Fruit fly (Drosophila melanogaster) whole organism, embryonic: ENCODE data around the gene lectin-30A.
A peak's percentile ranks its signal among the peaks of the same experiment; 100 is the strongest.

Experiments used
- BEAF-32 ChIP-seq: fragments of 200-800 bp; sonication (Bioruptor generic); optimal IDR thresholded peaks from 3 replicates; lab custom pipeline; 2017; ENCODE audit warnings: missing biosample characterization, missing genetic modification characterization, mild to moderate bottlenecking, moderate library complexity, missing genetic modification reagents
- Bteb2 ChIP-seq: fragments of 200-800 bp; sonication (Bioruptor generic); optimal IDR thresholded peaks from 2 replicates; lab custom pipeline; 2016; ENCODE audit warnings: missing biosample characterization, missing genetic modification characterization
- CG10959 ChIP-seq: fragments of 200-800 bp; sonication (Bioruptor generic); IDR thresholded peaks from 2 replicates; pipeline ENCODE4 v1.3.6; 2022; ENCODE audit warnings: missing biosample characterization, missing genetic modification characterization
- CG11696 ChIP-seq: fragments of 200-800 bp; sonication (Bioruptor generic); IDR thresholded peaks from 2 replicates; pipeline ENCODE4 v1.3.6; 2022; ENCODE audit warnings: missing biosample characterization, missing genetic modification characterization
- CG12071 ChIP-seq: fragments of 200-800 bp; sonication (Bioruptor generic); optimal IDR thresholded peaks from 3 replicates; lab custom pipeline; 2018; ENCODE audit warnings: missing biosample characterization, mild to moderate bottlenecking, missing genetic modification characterization
- CG14050 ChIP-seq: fragments of 200-800 bp; sonication (Bioruptor generic); IDR thresholded peaks from 3 replicates; pipeline ENCODE4 v1.3.6; 2022; ENCODE audit warnings: missing biosample characterization, missing genetic modification characterization
- CG1529 ChIP-seq: fragments of 200-800 bp; sonication (Bioruptor generic); optimal IDR thresholded peaks from 3 replicates; lab custom pipeline; 2018; ENCODE audit warnings: missing biosample characterization, missing genetic modification characterization
- CG15479 ChIP-seq: fragments of 200-800 bp; sonication (Bioruptor generic); optimal IDR thresholded peaks from 3 replicates; lab custom pipeline; 2019; ENCODE audit warnings: missing biosample characterization, mild to moderate bottlenecking, missing genetic modification characterization, moderate library complexity
- CG1603 ChIP-seq: fragments of 200-800 bp; sonication (Bioruptor generic); optimal IDR thresholded peaks from 2 replicates; lab custom pipeline; 2019; ENCODE audit warnings: missing biosample characterization, mild to moderate bottlenecking, missing genetic modification characterization, moderate library complexity
- CG17912 ChIP-seq: fragments of 200-800 bp; sonication (Bioruptor generic); optimal IDR thresholded peaks from 2 replicates; lab custom pipeline; 2018; ENCODE audit warnings: missing biosample characterization, mild to moderate bottlenecking, missing genetic modification characterization
- CG18011 ChIP-seq: fragments of 200-800 bp; sonication (Bioruptor generic); optimal IDR thresholded peaks from 2 replicates; lab custom pipeline; 2017; ENCODE audit warnings: missing biosample characterization, missing genetic modification characterization, mild to moderate bottlenecking, moderate library complexity, missing genotype
- CG18262 ChIP-seq: fragments of 200-800 bp; optimal IDR thresholded peaks from 3 replicates; lab custom pipeline; 2019; ENCODE audit warnings: missing biosample characterization, mild to moderate bottlenecking, missing genetic modification characterization, moderate library complexity
- CG1832 ChIP-seq: fragments of 200-800 bp; sonication (Bioruptor generic); optimal IDR thresholded peaks from 2 replicates; lab custom pipeline; 2017; ENCODE audit warnings: missing biosample characterization, mild to moderate bottlenecking, missing genetic modification characterization, inconsistent platforms
- CG2120 ChIP-seq: fragments of 200-800 bp; sonication (Bioruptor generic); optimal IDR thresholded peaks from 3 replicates; lab custom pipeline; 2016; ENCODE audit warnings: missing biosample characterization, missing genetic modification characterization
- CG2875 ChIP-seq: fragments of 200-800 bp; sonication (Bioruptor generic); optimal IDR thresholded peaks from 2 replicates; lab custom pipeline; 2017; ENCODE audit warnings: missing biosample characterization, mild to moderate bottlenecking, missing genetic modification characterization, missing genetic modification reagents
- CG30403 ChIP-seq: fragments of 200-800 bp; sonication (Bioruptor generic); optimal IDR thresholded peaks from 3 replicates; lab custom pipeline; 2016; ENCODE audit warnings: missing biosample characterization, missing genetic modification characterization
- CG32772 ChIP-seq: fragments of 200-800 bp; sonication (Bioruptor generic); IDR thresholded peaks from 2 replicates; pipeline ENCODE4 v1.3.6; 2022; ENCODE audit warnings: missing biosample characterization, missing genetic modification characterization
- CG43689 ChIP-seq: fragments of 200-800 bp; sonication (Bioruptor generic); IDR thresholded peaks from 2 replicates; pipeline ENCODE4 v1.3.6; 2022; ENCODE audit warnings: missing biosample characterization, missing genetic modification characterization
- CG5245 ChIP-seq: fragments of 200-800 bp; sonication (Bioruptor generic); optimal IDR thresholded peaks from 3 replicates; lab custom pipeline; 2016; ENCODE audit warnings: missing biosample characterization, missing genetic modification characterization
- CG6254 ChIP-seq: fragments of 200-800 bp; sonication (Bioruptor generic); optimal IDR thresholded peaks from 3 replicates; lab custom pipeline; 2017; ENCODE audit warnings: mild to moderate bottlenecking, missing biosample characterization, missing genetic modification reagents, missing genetic modification characterization
- CG6791 ChIP-seq: fragments of 200-800 bp; sonication (Bioruptor generic); IDR thresholded peaks from 3 replicates; pipeline ENCODE4 v1.3.6; 2022; ENCODE audit warnings: missing biosample characterization, missing genetic modification characterization; ENCODE audit not compliant: partially characterized antibody
- CG8359 ChIP-seq: fragments of 200-800 bp; sonication (Bioruptor generic); optimal IDR thresholded peaks from 2 replicates; lab custom pipeline; 2017; ENCODE audit warnings: missing biosample characterization, mild to moderate bottlenecking, missing genetic modification characterization, borderline replicate concordance
- CG8765 ChIP-seq: fragments of 200-800 bp; sonication (Bioruptor generic); IDR thresholded peaks from 2 replicates; pipeline ENCODE4 v1.3.6; 2022; ENCODE audit warnings: missing biosample characterization, missing genetic modification characterization
- Dbx ChIP-seq: fragments of 200-800 bp; sonication (Bioruptor generic); IDR thresholded peaks from 3 replicates; pipeline ENCODE4 v1.3.6; 2022; ENCODE audit warnings: missing biosample characterization, missing genetic modification characterization
- Dek ChIP-seq: fragments of 200-800 bp; sonication (Bioruptor generic); optimal IDR thresholded peaks from 3 replicates; lab custom pipeline; 2019; ENCODE audit warnings: missing biosample characterization, mild to moderate bottlenecking, missing genetic modification characterization, moderate library complexity
- Fer3 ChIP-seq: fragments of 200-800 bp; sonication (Bioruptor generic); optimal IDR thresholded peaks from 2 replicates; lab custom pipeline; 2018; ENCODE audit warnings: missing biosample characterization, mild to moderate bottlenecking, missing genetic modification characterization, moderate library complexity
- HLH4C ChIP-seq: fragments of 200-800 bp; sonication (Bioruptor generic); IDR thresholded peaks from 3 replicates; pipeline ENCODE4 v1.3.6; 2022; ENCODE audit warnings: missing biosample characterization, missing genetic modification characterization; ENCODE audit not compliant: partially characterized antibody
- Hey ChIP-seq: fragments of 200-800 bp; sonication (Bioruptor generic); optimal IDR thresholded peaks from 3 replicates; lab custom pipeline; 2018; ENCODE audit warnings: missing biosample characterization, mild to moderate bottlenecking, missing genetic modification characterization
- Oli ChIP-seq: fragments of 200-800 bp; sonication (Bioruptor generic); optimal IDR thresholded peaks from 2 replicates; lab custom pipeline; 2018; ENCODE audit warnings: missing biosample characterization, mild to moderate bottlenecking, missing genetic modification characterization, moderate library complexity
- Opbp ChIP-seq: fragments of 200-800 bp; sonication (Bioruptor generic); IDR thresholded peaks from 3 replicates; pipeline ENCODE4 v1.3.6; 2022; ENCODE audit warnings: missing biosample characterization, missing genetic modification characterization; ENCODE audit not compliant: partially characterized antibody
- PHDP ChIP-seq: fragments of 200-800 bp; sonication (Bioruptor generic); optimal IDR thresholded peaks from 3 replicates; lab custom pipeline; 2018; ENCODE audit warnings: missing biosample characterization, mild to moderate bottlenecking, missing genetic modification characterization, moderate library complexity
- Pdp1 ChIP-seq, 2 experiments: fragments of 200-800 bp; sonication (Bioruptor generic); optimal IDR thresholded peaks; 3 replicates each; lab custom pipeline; 2016; ENCODE audit warnings: missing biosample characterization in 2 of 2, missing genetic modification characterization in 2 of 2, mild to moderate bottlenecking in 1 of 2, moderate library complexity in 1 of 2
- Scr ChIP-seq: fragments of 200-800 bp; sonication (Bioruptor generic); IDR thresholded peaks from 2 replicates; pipeline ENCODE4 v1.3.6; 2022; ENCODE audit warnings: missing biosample characterization, missing genetic modification characterization; ENCODE audit not compliant: partially characterized antibody
- Sox102F ChIP-seq: fragments of 200-800 bp; sonication (Bioruptor generic); optimal IDR thresholded peaks from 2 replicates; lab custom pipeline; 2018; ENCODE audit warnings: missing biosample characterization, mild to moderate bottlenecking, missing genetic modification characterization, moderate library complexity
- Spps ChIP-seq: fragments of 200-800 bp; sonication (Bioruptor generic); optimal IDR thresholded peaks from 2 replicates; lab custom pipeline; 2018; ENCODE audit warnings: missing biosample characterization, mild to moderate bottlenecking, missing genetic modification characterization
- TFAM ChIP-seq: fragments of 200-800 bp; sonication (Bioruptor generic); optimal IDR thresholded peaks from 2 replicates; lab custom pipeline; 2017; ENCODE audit warnings: missing biosample characterization, missing genetic modification characterization, inconsistent platforms
- Vsx1 ChIP-seq: fragments of 200-800 bp; sonication (Bioruptor generic); optimal IDR thresholded peaks from 2 replicates; lab custom pipeline; 2017; ENCODE audit warnings: missing biosample characterization, mild to moderate bottlenecking, missing genetic modification characterization, missing genetic modification reagents
- corto ChIP-seq: fragments of 200-800 bp; sonication (Bioruptor generic); optimal IDR thresholded peaks from 2 replicates; lab custom pipeline; 2016; ENCODE audit warnings: missing biosample characterization, mild to moderate bottlenecking, missing genetic modification characterization, moderate library complexity
- gro ChIP-seq: fragments of 200-800 bp; sonication (Bioruptor generic); optimal IDR thresholded peaks from 2 replicates; lab custom pipeline; 2016; ENCODE audit warnings: missing biosample characterization, missing genetic modification characterization
- lmd ChIP-seq: fragments of 200-800 bp; sonication (Bioruptor generic); IDR thresholded peaks from 2 replicates; pipeline ENCODE4 v1.3.6; 2022; ENCODE audit warnings: missing biosample characterization, missing genetic modification characterization
- phol ChIP-seq: fragments of 200-800 bp; sonication (Bioruptor generic); optimal IDR thresholded peaks from 3 replicates; lab custom pipeline; 2018; ENCODE audit warnings: missing biosample characterization, mild to moderate bottlenecking, missing genetic modification characterization, moderate library complexity
- slp2 ChIP-seq: fragments of 200-800 bp; sonication (Bioruptor generic); optimal IDR thresholded peaks from 2 replicates; lab custom pipeline; 2016; ENCODE audit warnings: missing biosample characterization, missing genetic modification characterization
- tin ChIP-seq: fragments of 200-800 bp; sonication (Bioruptor generic); optimal IDR thresholded peaks from 3 replicates; lab custom pipeline; 2016; ENCODE audit warnings: missing biosample characterization, missing genetic modification characterization
- tio ChIP-seq: fragments of 200-800 bp; sonication (Bioruptor generic); optimal IDR thresholded peaks from 2 replicates; lab custom pipeline; 2017; ENCODE audit warnings: missing biosample characterization, missing genetic modification characterization, inconsistent platforms
- tna ChIP-seq: fragments of 200-800 bp; sonication (Bioruptor generic); IDR thresholded peaks from 2 replicates; pipeline ENCODE4 v1.3.6; 2022; ENCODE audit warnings: missing biosample characterization, missing genetic modification characterization; ENCODE audit not compliant: partially characterized antibody
- toy ChIP-seq: fragments of 200-800 bp; sonication (Bioruptor generic); IDR thresholded peaks from 2 replicates; pipeline ENCODE4 v1.3.6; 2022; ENCODE audit warnings: missing biosample characterization, missing genetic modification characterization
- yki ChIP-seq: fragments of >200 bp; optimal IDR thresholded peaks from 3 replicates; lab custom pipeline; 2018
- zf30C ChIP-seq: fragments of 200-800 bp; sonication (Bioruptor generic); optimal IDR thresholded peaks from 3 replicates; lab custom pipeline; 2018; ENCODE audit warnings: missing biosample characterization, mild to moderate bottlenecking, missing genetic modification characterization

The lectin-30A gene

DNA sequence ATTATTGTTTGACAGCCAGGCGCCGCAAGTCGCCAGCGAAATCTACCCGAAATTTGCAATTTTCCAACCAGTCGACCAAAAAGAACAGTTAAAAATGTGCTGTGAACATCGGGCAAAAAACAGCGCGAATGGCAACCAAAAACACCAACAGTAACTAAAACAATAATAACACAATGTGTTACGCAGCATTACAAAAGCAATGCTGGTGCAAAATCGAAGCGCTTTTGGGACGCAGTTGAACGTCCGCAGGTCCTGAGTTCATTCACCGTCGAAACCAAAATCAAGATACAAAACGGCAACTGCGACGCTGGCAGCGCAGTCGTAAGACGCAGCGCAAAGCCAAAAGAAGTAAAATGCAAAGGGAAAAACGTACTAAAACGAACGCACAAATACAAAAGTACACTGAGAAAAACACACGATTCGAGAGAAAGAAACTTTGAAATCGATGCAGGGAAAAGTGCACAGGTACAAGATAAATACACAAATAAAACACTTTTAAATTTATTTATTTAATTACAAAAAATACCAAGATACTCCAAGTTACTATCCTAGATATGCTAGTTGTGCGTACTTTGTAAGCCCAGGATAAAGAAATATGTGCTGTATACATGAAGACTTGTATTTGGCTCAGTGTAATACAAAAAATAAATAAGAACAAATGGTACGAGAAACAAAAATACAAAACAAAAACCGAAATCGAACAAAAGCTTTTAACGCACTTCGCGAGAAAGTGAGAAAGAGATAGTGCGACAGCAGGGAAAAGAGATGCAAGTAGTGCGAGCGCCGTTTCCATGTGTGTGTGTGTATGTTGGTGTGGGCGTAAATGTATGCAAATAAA is 43.6 kb downstream of the lectin-30A start (continued):
- TF ChIP-seq CG6254 (peak; percentile 54), CG17912 (no peak), Scr (GFP tag; lab: Robert Waterston, UW) (no peak), Hey (tag; lab: Kevin White, UChicago) (no peak), CG1529 (GFP tag; lab: Kevin White, UChicago) (peak; percentile 40), CG18262 (peak; percentile 68), Dek (tag; lab: Kevin White, UChicago) (peak; percentile 40), yki (lab: Kevin White, UChicago) (no peak), Oli (peak; percentile 76), slp2 (GFP tag; lab: Kevin White, UChicago) (peak; percentile 11), CG6791 (no peak), HLH4C (GFP tag; lab: Robert Waterston, UW) (no peak), Sox102F (GFP tag; lab: Kevin White, UChicago) (peak; percentile 78), CG30403 (GFP tag; lab: Kevin White, UChicago) (peak; percentile 73), BEAF-32 (GFP tag; lab: Kevin White, UChicago) (no peak), Fer3 (tag; lab: Kevin White, UChicago) (peak; percentile 53), Bteb2 (GFP tag; lab: Kevin White, UChicago) (peak; percentile 42), PHDP (tag; lab: Kevin White, UChicago) (peak; percentile 72), Vsx1 (GFP tag; lab: Kevin White, UChicago) (peak; percentile 30), Dbx (GFP tag; lab: Robert Waterston, UW) (0 out of 3 replicates have a peak, but pooled peaks have one; percentile 26), CG11696 (0 out of 2 replicates have a peak, but pooled peaks have one; percentile 11), CG2120 (GFP tag; lab: Kevin White, UChicago) (peak; percentile 55), CG10959 (no peak), CG2875 (GFP tag; lab: Kevin White, UChicago) (peak; percentile 52), toy (GFP tag; lab: Robert Waterston, UW) (no peak), corto (GFP tag; lab: Kevin White, UChicago) (peak; percentile 88), CG12071 (GFP tag; lab: Kevin White, UChicago) (peak; percentile 28), CG43689 (GFP tag; lab: Robert Waterston, UW) (no peak), CG5245 (GFP tag; lab: Kevin White, UChicago) (peak; percentile 8), CG32772 (GFP tag; lab: Robert Waterston, UW) (peak; percentile 34; the same call in 1 of the 2 replicates), tin (GFP tag; lab: Kevin White, UChicago) (peak; percentile 28), gro (GFP tag; lab: Kevin White, UChicago) (no peak), CG8765 (GFP tag; lab: Robert Waterston, UW) (no peak), CG1832 (GFP tag; lab: Kevin White, UChicago) (no peak), CG18011 (GFP tag; lab: Kevin White, UChicago) (peak; percentile 31), CG14050 (GFP tag; lab: Robert Waterston, UW) (peak; percentile 41; the same call in 1 of the 3 replicates), CG8359 (no peak), Opbp (GFP tag; lab: Robert Waterston, UW) (no peak), CG15479 (GFP tag; lab: Kevin White, UChicago) (no peak), Spps (tag; lab: Kevin White, UChicago) (no peak), tna (GFP tag; lab: Robert Waterston, UW) (no peak), tio (GFP tag; lab: Kevin White, UChicago) (peak; percentile 65), phol (tag; lab: Kevin White, UChicago) (peak; percentile 67), TFAM (no peak), Pdp1 (GFP tag; optimal IDR thresholded peaks at IDR 0.05; lab: Kevin White, UChicago) (peak in 1 of 2 experiments; percentile 25), zf30C (GFP tag; lab: Kevin White, UChicago) (peak; percentile 35), lmd (peak; percentile 73), CG1603 (tag; lab: Kevin White, UChicago) (no peak)
